Worm (Caenorhabditis elegans) whole organism, L2 larva: Measurements from ENCODE around the gene F39G3.4.

Experiments
- C34F6.9 ChIP-seq: fragments of 150-350 bp; optimal IDR thresholded peaks from 2 replicates; lab custom pipeline; 2014; ENCODE audit warnings: missing biosample characterization, missing genetic modification characterization
- F13H6.1 ChIP-seq: sonication (generic microtip); optimal IDR thresholded peaks from 2 replicates; lab custom pipeline; 2016; ENCODE audit warnings: missing genetic modification characterization, missing compliant biosample characterization
- R02D3.7 ChIP-seq: fragments of 150-350 bp; optimal IDR thresholded peaks from 2 replicates; lab custom pipeline; 2014; ENCODE audit warnings: missing biosample characterization, missing genetic modification characterization
- Y55F3AM.14 ChIP-seq: fragments of 200-800 bp; sonication (Bioruptor generic); optimal IDR thresholded peaks from 2 replicates; lab custom pipeline; 2018; ENCODE audit warnings: mild to moderate bottlenecking, missing genetic modification characterization, missing compliant biosample characterization
- alr-1 ChIP-seq: fragments of 150-350 bp; optimal IDR thresholded peaks from 2 replicates; lab custom pipeline; 2014; ENCODE audit warnings: missing biosample characterization, missing genetic modification characterization
- aly-2 ChIP-seq: fragments of 150-350 bp; optimal IDR thresholded peaks from 2 replicates; lab custom pipeline; 2014; ENCODE audit warnings: missing biosample characterization, missing genetic modification characterization
- ama-1 ChIP-seq: fragments of 150-350 bp; optimal IDR thresholded peaks from 2 replicates; lab custom pipeline; 2018; ENCODE audit warnings: inconsistent platforms
- blmp-1 ChIP-seq: sonication (generic microtip); optimal IDR thresholded peaks from 2 replicates; lab custom pipeline; 2017; ENCODE audit warnings: missing genetic modification characterization, mild to moderate bottlenecking, missing compliant biosample characterization, antibody characterized with exemption, moderate library complexity; ENCODE audit not compliant: insufficient read depth
- crh-2 ChIP-seq: sonication (generic microtip); optimal IDR thresholded peaks from 2 replicates; lab custom pipeline; 2017; ENCODE audit warnings: missing biosample characterization, missing genetic modification characterization
- dmd-4 ChIP-seq: sonication (generic microtip); optimal IDR thresholded peaks from 2 replicates; lab custom pipeline; 2017; ENCODE audit warnings: missing biosample characterization, missing genetic modification characterization
- elt-1 ChIP-seq: fragments of 150-350 bp; optimal IDR thresholded peaks from 2 replicates; lab custom pipeline; 2014; ENCODE audit warnings: missing biosample characterization, missing genetic modification characterization
- fos-1 ChIP-seq: fragments of 150-350 bp; optimal IDR thresholded peaks from 2 replicates; lab custom pipeline; 2014; ENCODE audit warnings: missing biosample characterization, missing genetic modification characterization
- gmeb-1 ChIP-seq: fragments of 150-350 bp; optimal IDR thresholded peaks from 2 replicates; lab custom pipeline; 2014; ENCODE audit warnings: missing biosample characterization, missing genetic modification characterization
- lin-11 ChIP-seq: fragments of 150-350 bp; sonication (generic microtip); optimal IDR thresholded peaks from 2 replicates; lab custom pipeline; 2014; ENCODE audit warnings: missing biosample characterization, missing genetic modification characterization, inconsistent platforms, mixed read lengths
- lin-13 ChIP-seq: fragments of 150-350 bp; optimal IDR thresholded peaks from 2 replicates; lab custom pipeline; 2014; ENCODE audit warnings: missing biosample characterization, missing genetic modification reagents, missing genetic modification characterization
- lin-39 ChIP-seq: fragments of 150-350 bp; optimal IDR thresholded peaks from 2 replicates; lab custom pipeline; 2014; ENCODE audit warnings: missing biosample characterization, missing genetic modification reagents, missing genetic modification characterization
- lsy-2 ChIP-seq, 2 experiments: fragments of 150-350 bp in 1 of 2; sonication (generic microtip) in 1 of 2; optimal IDR thresholded peaks; 2 replicates each; lab custom pipeline; 2014 to 2017; ENCODE audit warnings: missing biosample characterization in 2 of 2, missing genetic modification characterization in 2 of 2
- mab-5 ChIP-seq: fragments of 150-350 bp; optimal IDR thresholded peaks from 2 replicates; lab custom pipeline; 2014; ENCODE audit warnings: missing biosample characterization, missing genetic modification characterization
- mbf-1 ChIP-seq: sonication (generic microtip); optimal IDR thresholded peaks from 2 replicates; lab custom pipeline; 2017; ENCODE audit warnings: missing biosample characterization, missing genetic modification characterization
- nhr-10 ChIP-seq: sonication (generic microtip); optimal IDR thresholded peaks from 2 replicates; lab custom pipeline; 2017; ENCODE audit warnings: missing biosample characterization, missing genetic modification characterization
- nhr-11 ChIP-seq: fragments of 150-350 bp; optimal IDR thresholded peaks from 2 replicates; lab custom pipeline; 2014; ENCODE audit warnings: missing biosample characterization, missing genetic modification characterization
- nhr-129 ChIP-seq: fragments of 150-350 bp; optimal IDR thresholded peaks from 2 replicates; lab custom pipeline; 2014; ENCODE audit warnings: missing biosample characterization, missing genetic modification characterization
- nhr-21 ChIP-seq: fragments of 150-350 bp; optimal IDR thresholded peaks from 2 replicates; lab custom pipeline; 2014; ENCODE audit warnings: missing biosample characterization, missing genetic modification characterization
- nhr-23 ChIP-seq: fragments of 150-350 bp; optimal IDR thresholded peaks from 2 replicates; lab custom pipeline; 2014; ENCODE audit warnings: missing biosample characterization, missing genetic modification reagents, missing genetic modification characterization
- nhr-237 ChIP-seq: fragments of 150-350 bp; optimal IDR thresholded peaks from 2 replicates; lab custom pipeline; 2014; ENCODE audit warnings: missing biosample characterization, missing genetic modification characterization
- nhr-25 ChIP-seq: fragments of 150-350 bp; sonication (generic microtip); optimal IDR thresholded peaks from 3 replicates; lab custom pipeline; 2014; ENCODE audit warnings: missing biosample characterization, missing genetic modification characterization
- nhr-6 ChIP-seq: fragments of 150-350 bp; optimal IDR thresholded peaks from 2 replicates; lab custom pipeline; 2014; ENCODE audit warnings: missing biosample characterization, missing genetic modification characterization
- peb-1 ChIP-seq: fragments of 150-350 bp; optimal IDR thresholded peaks from 2 replicates; lab custom pipeline; 2014; ENCODE audit warnings: missing biosample characterization, missing genetic modification characterization
- sem-4 ChIP-seq: fragments of 150-350 bp; optimal IDR thresholded peaks from 2 replicates; lab custom pipeline; 2014; ENCODE audit warnings: missing biosample characterization, missing genetic modification reagents, missing genetic modification characterization
- skn-1 ChIP-seq: sonication (generic microtip); optimal IDR thresholded peaks from 2 replicates; lab custom pipeline; 2017; ENCODE audit warnings: missing biosample characterization, missing genetic modification characterization
- sma-3 ChIP-seq: sonication (generic microtip); optimal IDR thresholded peaks from 2 replicates; lab custom pipeline; 2016; ENCODE audit warnings: missing genetic modification reagents, missing genetic modification characterization, missing compliant biosample characterization
- sma-9 ChIP-seq, 2 experiments: fragments of 150-350 bp in 1 of 2; sonication (generic microtip) in 1 of 2; optimal IDR thresholded peaks; 2 replicates each; lab custom pipeline; 2014 to 2016; ENCODE audit warnings: missing genetic modification characterization in 2 of 2, mild to moderate bottlenecking in 1 of 2, missing biosample characterization in 1 of 2, missing compliant biosample characterization in 1 of 2, missing genetic modification reagents in 1 of 2, moderate library complexity in 1 of 2
- snpc-4 ChIP-seq: fragments of 150-350 bp; optimal IDR thresholded peaks from 2 replicates; lab custom pipeline; 2014; ENCODE audit warnings: missing biosample characterization, missing genetic modification characterization
- unc-39 ChIP-seq: fragments of 150-350 bp; optimal IDR thresholded peaks from 2 replicates; lab custom pipeline; 2014; ENCODE audit warnings: missing biosample characterization, missing genetic modification characterization
- unc-55 ChIP-seq: fragments of 150-350 bp; sonication (generic microtip); optimal IDR thresholded peaks from 3 replicates; lab custom pipeline; 2014; ENCODE audit warnings: missing biosample characterization, missing genetic modification reagents, missing genetic modification characterization
- zag-1 ChIP-seq: fragments of 150-350 bp; optimal IDR thresholded peaks from 2 replicates; lab custom pipeline; 2014; ENCODE audit warnings: missing biosample characterization, missing genetic modification characterization
- ztf-1 ChIP-seq: fragments of 200-800 bp; sonication (Bioruptor generic); conservative IDR thresholded peaks from 2 replicates; pipeline ENCODE4 v1.3.6; 2022; ENCODE audit warnings: missing genetic modification characterization, missing compliant biosample characterization
- ztf-4 ChIP-seq: fragments of 150-350 bp; optimal IDR thresholded peaks from 2 replicates; lab custom pipeline; 2014; ENCODE audit warnings: missing biosample characterization, missing genetic modification characterization

Gene F39G3.4

DNA sequence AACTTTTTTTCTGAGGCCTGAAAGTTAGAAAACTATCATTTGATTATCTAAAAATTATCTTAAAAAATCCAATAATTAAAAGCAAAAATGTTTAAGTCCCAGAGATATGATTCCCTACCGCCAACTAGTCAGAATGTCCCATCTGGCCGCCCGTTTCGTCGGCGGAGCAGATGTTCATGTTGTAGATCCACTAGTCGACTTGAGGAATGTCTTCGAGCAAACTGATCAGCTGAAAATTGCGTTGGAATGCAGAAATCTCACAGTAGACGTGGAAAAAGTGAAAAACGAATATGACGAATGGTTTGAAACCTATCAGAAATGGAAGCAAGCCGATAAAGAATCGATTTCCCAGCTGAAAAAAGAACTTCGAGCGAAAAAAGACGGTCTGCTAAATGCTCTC, 35.3 kb upstream of the F39G3.4 start, which contains the start of gene K03B4.1:
K03B4.1 (plus strand) TSS at position 97 of the 400 bp plus-strand sequence.
- peak; percentile 49 for TF ChIP-seq ama-1 (lab: Kevin White, UChicago)
- no peak for TF ChIP-seq nhr-21 (tag; lab: Kevin White, UChicago)
- peak; percentile 68 for TF ChIP-seq Y55F3AM.14
- no peak for TF ChIP-seq sma-3 (GFP tag; lab: Kevin White, UChicago)

- TF ChIP-seq crh-2 (tag; lab: Kevin White, UChicago) (no peak), aly-2 (tag; lab: Kevin White, UChicago) (no peak), nhr-25 (tag; lab: Kevin White, UChicago) (no peak), alr-1 (tag; lab: Kevin White, UChicago) (no peak), sem-4 (tag; lab: Kevin White, UChicago) (no peak), dmd-4 (tag; lab: Kevin White, UChicago) (no peak), lin-39 (tag; lab: Kevin White, UChicago) (no peak), peb-1 (tag; lab: Kevin White, UChicago) (no peak), snpc-4 (tag; lab: Kevin White, UChicago) (no peak), elt-1 (no peak), mbf-1 (tag; lab: Kevin White, UChicago) (no peak), nhr-23 (tag; lab: Kevin White, UChicago) (no peak), blmp-1 (no peak), sma-3 (GFP tag; lab: Kevin White, UChicago) (no peak)
Observed at ce11 chrV:4691657-4692056, 32.9 kb upstream of the F39G3.4 start.

ce11 chrV:4692382-4693281, 31.9 kb upstream of the F39G3.4 start, which contains the start of gene cpg-8:
Gene cpg-8 (minus strand): TSS chrV:4692432.
- TF ChIP-seq gmeb-1 (peak; percentile 64), sem-4 (tag; lab: Kevin White, UChicago) (no peak), C34F6.9 (tag; lab: Kevin White, UChicago) (peak; percentile 10)

DNA sequence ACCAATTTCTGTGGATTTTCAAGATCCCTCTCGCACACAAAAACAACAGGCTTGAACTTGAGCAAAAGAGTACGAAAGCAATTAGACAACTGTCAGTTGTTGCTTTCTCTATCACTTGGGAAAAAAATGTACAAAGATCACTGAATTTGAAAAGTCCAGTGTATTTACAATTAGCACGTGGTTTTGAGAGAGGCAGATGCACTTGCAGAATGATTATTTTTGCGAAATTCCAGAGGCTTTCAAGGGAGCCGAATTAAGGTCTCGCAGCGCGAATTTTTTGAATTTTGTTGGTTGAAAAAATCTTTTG, 31.3 kb upstream of the F39G3.4 start:
- TF ChIP-seq sma-9 (GFP tag; optimal IDR thresholded peaks at IDR 0.05; lab: Kevin White, UChicago) (peak; percentile 62), sma-9 (tag; optimal IDR thresholded peaks at IDR 0.05; lab: Kevin White, UChicago) (no peak), nhr-129 (tag; lab: Kevin White, UChicago) (peak; percentile 62), lsy-2 (tag; optimal IDR thresholded peaks at IDR 0.05; lab: Kevin White, UChicago) (peak in 1 of 2 experiments; percentile 39), nhr-23 (tag; lab: Kevin White, UChicago) (no peak)
- TF ChIP-seq, all 48 proteins: peak for 3

- TF ChIP-seq nhr-23 (tag; lab: Kevin White, UChicago) (peak; percentile 23), nhr-237 (tag; lab: Kevin White, UChicago) (no peak), C34F6.9 (tag; lab: Kevin White, UChicago) (peak; percentile 8), nhr-6 (tag; lab: Kevin White, UChicago) (no peak), R02D3.7 (no peak), fos-1 (no peak), nhr-129 (tag; lab: Kevin White, UChicago) (peak; percentile 29), Y55F3AM.14 (peak; percentile 49), mbf-1 (tag; lab: Kevin White, UChicago) (no peak), nhr-11 (no peak), ama-1 (lab: Kevin White, UChicago) (no peak), nhr-21 (tag; lab: Kevin White, UChicago) (no peak), elt-1 (peak; percentile 10), crh-2 (tag; lab: Kevin White, UChicago) (no peak), sem-4 (tag; lab: Kevin White, UChicago) (no peak), zag-1 (tag; lab: Kevin White, UChicago) (no peak), snpc-4 (tag; lab: Kevin White, UChicago) (no peak), blmp-1 (no peak), mab-5 (tag; lab: Kevin White, UChicago) (peak; percentile 20), unc-55 (GFP tag; lab: Kevin White, UChicago) (peak; percentile 26), aly-2 (tag; lab: Kevin White, UChicago) (no peak), sma-3 (GFP tag; lab: Kevin White, UChicago) (no peak), unc-39 (tag; lab: Kevin White, UChicago) (no peak), gmeb-1 (no peak), F13H6.1 (tag; lab: Kevin White, UChicago) (peak; percentile 33), ztf-1 (GFP tag; lab: Robert Waterston, UW) (no peak), lin-11 (no peak), lsy-2 (tag; optimal IDR thresholded peaks at IDR 0.05; lab: Kevin White, UChicago) (peak in 1 of 2 experiments; percentile 20), nhr-25 (tag; lab: Kevin White, UChicago) (no peak), nhr-10 (tag; lab: Kevin White, UChicago) (no peak), lin-39 (tag; lab: Kevin White, UChicago) (no peak), ztf-4 (tag; lab: Kevin White, UChicago) (peak; percentile 6), skn-1 (tag; lab: Kevin White, UChicago) (no peak), lin-13 (no peak)
Observed at ce11 chrV:4694466-4695092, 30.0 kb upstream of the F39G3.4 start.
